Worm (Caenorhabditis elegans): Measurements from ENCODE around the gene cyn-2.

DNA sequence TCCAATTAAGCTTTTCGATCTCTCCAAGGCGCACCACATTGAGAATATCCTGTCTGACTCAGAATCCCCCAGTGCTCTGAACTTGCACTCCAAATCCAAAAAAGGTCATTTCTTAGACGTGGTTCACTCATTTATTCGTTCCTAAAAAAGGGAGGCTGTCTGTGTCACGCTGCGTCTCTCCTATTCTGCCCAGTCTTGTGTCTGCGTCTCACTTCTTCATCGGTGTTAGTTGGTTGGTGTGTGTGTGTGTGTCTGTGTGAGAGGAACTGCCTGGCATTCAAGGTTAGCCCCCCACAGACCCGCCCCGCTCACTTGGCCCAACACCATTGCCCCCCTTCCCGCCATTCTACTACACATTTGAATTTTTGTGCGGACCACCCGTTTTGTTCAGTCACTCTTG lies 25.0 kb downstream of the cyn-2 start:
- no peak for TF ChIP-seq lin-15B (tag; optimal IDR thresholded peaks at IDR 0.05)
- TF ChIP-seq lin-13 (GFP tag; optimal IDR thresholded peaks at IDR 0.05): no peak
- TF ChIP-seq nhr-41 (GFP tag; IDR thresholded peaks at IDR 0.05): no peak
- TF ChIP-seq egl-27 (tag; optimal IDR thresholded peaks at IDR 0.05): no peak
- peak; percentile 78 for TF ChIP-seq nhr-25 (tag; optimal IDR thresholded peaks at IDR 0.05; ENCODE audit: borderline replicate concordance, insufficient read depth)
- TF ChIP-seq duxl-1 (tag; optimal IDR thresholded peaks at IDR 0.05; ENCODE audit: poor library complexity): no peak
- peak; percentile 7 for TF ChIP-seq nhr-11 (tag; optimal IDR thresholded peaks at IDR 0.05)
- no peak for TF ChIP-seq F10B5.3 (tag; optimal IDR thresholded peaks at IDR 0.05)
- TF ChIP-seq lin-39 (tag; optimal IDR thresholded peaks at IDR 0.05): no peak
